Worm (Caenorhabditis elegans): Measurements from ENCODE around the gene sedl-1.

- TF ChIP-seq ceh-2 (tag; optimal IDR thresholded peaks at IDR 0.05) (no peak), ama-1 (optimal IDR thresholded peaks at IDR 0.05) (peak; percentile 2), elt-2 (tag; optimal IDR thresholded peaks at IDR 0.05) (no peak), nhr-11 (tag; optimal IDR thresholded peaks at IDR 0.05) (no peak), unc-55 (GFP tag; optimal IDR thresholded peaks at IDR 0.05) (no peak)
Measured at ce11 chrX:1445696-1446095, 5.6 kb upstream of the sedl-1 start.
